Worm (Caenorhabditis elegans) whole organism, L4 larva: ENCODE results near the gene srx-38.
A peak's percentile ranks its signal among the peaks of the same experiment; 100 is the strongest.

Source experiments
- F26F4.8 ChIP-seq: fragments of 200-800 bp; sonication (Bioruptor generic); conservative IDR thresholded peaks from 2 replicates; pipeline ENCODE4 v1.3.6; 2022; ENCODE audit warnings: missing genetic modification characterization, missing compliant biosample characterization
- T20F7.1 ChIP-seq: fragments of 200-800 bp; sonication (Bioruptor generic); optimal IDR thresholded peaks from 2 replicates; lab custom pipeline; 2018; ENCODE audit warnings: mild to moderate bottlenecking, missing genetic modification characterization, missing compliant biosample characterization
- T26A8.4 ChIP-seq: fragments of 200-800 bp; sonication (Bioruptor generic); IDR thresholded peaks from 2 replicates; pipeline ENCODE4 v1.3.6; 2022; ENCODE audit warnings: missing genetic modification characterization, missing compliant biosample characterization
- Y105C5A.15 ChIP-seq: fragments of 200-800 bp; sonication (Bioruptor generic); IDR thresholded peaks from 2 replicates; pipeline ENCODE4 v1.3.6; 2022; ENCODE audit warnings: missing genetic modification characterization, missing compliant biosample characterization
- ZK546.5 ChIP-seq, 2 experiments: sonication (generic microtip); optimal IDR thresholded peaks; 2 replicates each; lab custom pipeline; 2017; ENCODE audit warnings: missing biosample characterization in 2 of 2, missing genetic modification characterization in 2 of 2
- ceh-20 ChIP-seq: fragments of 200-800 bp; sonication (Bioruptor generic); IDR thresholded peaks from 2 replicates; pipeline ENCODE4 v1.3.6; 2022; ENCODE audit warnings: missing genetic modification reagents, missing genetic modification characterization, missing compliant biosample characterization
- daf-12 ChIP-seq: fragments of 150-350 bp; optimal IDR thresholded peaks from 2 replicates; lab custom pipeline; 2014; ENCODE audit warnings: missing biosample characterization, missing genetic modification reagents, missing genetic modification characterization
- daf-16 ChIP-seq, 3 experiments: sonication (generic microtip); optimal IDR thresholded peaks; 2 replicates each; lab custom pipeline; 2016 to 2017; ENCODE audit warnings: missing genetic modification characterization in 3 of 3, missing genetic modification reagents in 3 of 3, mild to moderate bottlenecking in 2 of 3, missing compliant biosample characterization in 2 of 3, missing biosample characterization in 1 of 3, moderate library complexity in 1 of 3
- dmd-6 ChIP-seq: fragments of 200-800 bp; sonication (Bioruptor generic); IDR thresholded peaks from 2 replicates; pipeline ENCODE4 v1.3.6; 2022; ENCODE audit warnings: missing genetic modification reagents, missing genetic modification characterization, missing compliant biosample characterization
- dpl-1 ChIP-seq: fragments of 150-350 bp; optimal IDR thresholded peaks from 2 replicates; lab custom pipeline; 2014; ENCODE audit warnings: missing biosample characterization, missing genetic modification reagents, missing genetic modification characterization
- dve-1 ChIP-seq: sonication (generic microtip); optimal IDR thresholded peaks from 2 replicates; lab custom pipeline; 2017; ENCODE audit warnings: antibody characterized with exemption, mild to moderate bottlenecking, missing genetic modification characterization, missing compliant biosample characterization; ENCODE audit not compliant: insufficient read depth
- hif-1 ChIP-seq, 2 experiments: sonication (generic microtip); optimal IDR thresholded peaks; 2 replicates each; lab custom pipeline; 2016 to 2017; ENCODE audit warnings: missing compliant biosample characterization in 2 of 2, missing genetic modification characterization in 2 of 2, missing genetic modification reagents in 2 of 2, missing genotype in 2 of 2, mild to moderate bottlenecking in 1 of 2
- hlh-11 ChIP-seq: fragments of 200-800 bp; sonication (Bioruptor generic); optimal IDR thresholded peaks from 2 replicates; lab custom pipeline; 2018; ENCODE audit warnings: mild to moderate bottlenecking, missing genetic modification characterization, missing compliant biosample characterization
- jun-1 ChIP-seq: fragments of 150-350 bp; optimal IDR thresholded peaks from 2 replicates; lab custom pipeline; 2014; ENCODE audit warnings: missing biosample characterization, missing genetic modification reagents, missing genetic modification characterization
- lin-1 ChIP-seq: fragments of 200-800 bp; sonication (Bioruptor generic); IDR thresholded peaks from 2 replicates; pipeline ENCODE4 v1.3.6; 2022; ENCODE audit warnings: missing genetic modification reagents, missing genetic modification characterization, missing compliant biosample characterization
- lin-29 ChIP-seq: fragments of 200-800 bp; sonication (Bioruptor generic); IDR thresholded peaks from 2 replicates; pipeline ENCODE4 v1.3.6; 2022; ENCODE audit warnings: missing genetic modification reagents, missing genetic modification characterization, missing compliant biosample characterization
- lin-39 ChIP-seq: fragments of 150-350 bp; optimal IDR thresholded peaks from 2 replicates; lab custom pipeline; 2014; ENCODE audit warnings: missing biosample characterization, missing genetic modification reagents, missing genetic modification characterization
- lir-3 ChIP-seq: sonication (generic microtip); optimal IDR thresholded peaks from 2 replicates; lab custom pipeline; 2016; ENCODE audit warnings: mild to moderate bottlenecking, missing genetic modification characterization, missing compliant biosample characterization
- lsy-2 ChIP-seq, 2 experiments: fragments of 150-350 bp in 1 of 2; sonication (generic microtip) in 1 of 2; optimal IDR thresholded peaks; 2 replicates each; lab custom pipeline; 2014 to 2017; ENCODE audit warnings: missing biosample characterization in 2 of 2, missing genetic modification characterization in 2 of 2
- madf-5 ChIP-seq, 2 experiments: fragments of 200-800 bp; sonication (Bioruptor generic); IDR thresholded peaks; 2 replicates each; pipeline ENCODE4 v1.3.6; 2022; ENCODE audit warnings: missing compliant biosample characterization in 2 of 2, missing genetic modification characterization in 2 of 2
- mdt-29 ChIP-seq: fragments of 200-800 bp; sonication (Bioruptor generic); IDR thresholded peaks from 2 replicates; pipeline ENCODE4 v1.3.6; 2022; ENCODE audit warnings: missing genetic modification reagents, missing genetic modification characterization, missing compliant biosample characterization
- nhr-10 ChIP-seq: fragments of 150-350 bp; optimal IDR thresholded peaks from 2 replicates; lab custom pipeline; 2014; ENCODE audit warnings: missing biosample characterization, missing genetic modification characterization
- nhr-102 ChIP-seq: sonication (generic microtip); optimal IDR thresholded peaks from 2 replicates; lab custom pipeline; 2016; ENCODE audit warnings: mild to moderate bottlenecking, missing genetic modification characterization, moderate library complexity, missing compliant biosample characterization
- nhr-111 ChIP-seq: fragments of 200-800 bp; sonication (Bioruptor generic); optimal IDR thresholded peaks from 2 replicates; lab custom pipeline; 2018; ENCODE audit warnings: mild to moderate bottlenecking, missing genetic modification characterization, missing compliant biosample characterization
- nhr-25 ChIP-seq: sonication (generic microtip); optimal IDR thresholded peaks from 2 replicates; lab custom pipeline; 2017; ENCODE audit warnings: missing genetic modification characterization, mild to moderate bottlenecking, missing compliant biosample characterization, antibody characterized with exemption, moderate library complexity, borderline replicate concordance; ENCODE audit not compliant: insufficient read depth
- nhr-28 ChIP-seq: fragments of 150-350 bp; optimal IDR thresholded peaks from 2 replicates; lab custom pipeline; 2014; ENCODE audit warnings: missing biosample characterization, missing genetic modification characterization
- nhr-42 ChIP-seq: fragments of 200-800 bp; sonication (Bioruptor generic); IDR thresholded peaks from 2 replicates; pipeline ENCODE4 v1.3.6; 2022; ENCODE audit warnings: missing genetic modification characterization, missing compliant biosample characterization
- nhr-48 ChIP-seq: sonication (generic microtip); optimal IDR thresholded peaks from 2 replicates; lab custom pipeline; 2016; ENCODE audit warnings: mild to moderate bottlenecking, missing genetic modification characterization, missing compliant biosample characterization
- nhr-77 ChIP-seq: fragments of 150-350 bp; optimal IDR thresholded peaks from 2 replicates; lab custom pipeline; 2014; ENCODE audit warnings: missing biosample characterization, missing genetic modification characterization
- php-3 ChIP-seq: fragments of 200-800 bp; sonication (Bioruptor generic); IDR thresholded peaks from 2 replicates; pipeline ENCODE4 v1.3.6; 2022; ENCODE audit warnings: missing genetic modification reagents, missing genetic modification characterization, missing compliant biosample characterization
- pqm-1 ChIP-seq: sonication (generic microtip); optimal IDR thresholded peaks from 2 replicates; lab custom pipeline; 2017; ENCODE audit warnings: missing biosample characterization, missing genetic modification characterization
- sdz-12 ChIP-seq: fragments of 200-800 bp; sonication (Bioruptor generic); optimal IDR thresholded peaks from 2 replicates; lab custom pipeline; 2018; ENCODE audit warnings: mild to moderate bottlenecking, missing genetic modification characterization, missing compliant biosample characterization
- set-16 ChIP-seq: fragments of 200-800 bp; sonication (Bioruptor generic); IDR thresholded peaks from 2 replicates; pipeline ENCODE4 v1.3.6; 2022; ENCODE audit warnings: missing genetic modification reagents, missing genetic modification characterization, missing compliant biosample characterization
- spr-1 ChIP-seq: sonication (generic microtip); optimal IDR thresholded peaks from 2 replicates; lab custom pipeline; 2016; ENCODE audit warnings: mild to moderate bottlenecking, missing genetic modification characterization, missing compliant biosample characterization
- tra-1 ChIP-seq: fragments of 200-800 bp; sonication (Bioruptor generic); IDR thresholded peaks from 2 replicates; pipeline ENCODE4 v1.3.6; 2022; ENCODE audit warnings: missing genetic modification reagents, missing genetic modification characterization, missing compliant biosample characterization
- unc-62 ChIP-seq, 3 experiments: fragments of 150-350 bp in 1 of 3; sonication (generic microtip); optimal IDR thresholded peaks in 2 of 3; peaks in 1 of 3; 1 replicate in 1 of 3; 2 replicates in 2 of 3; lab custom pipeline; 2014 to 2017; ENCODE audit warnings: missing biosample characterization in 3 of 3, missing genetic modification characterization in 3 of 3, missing genetic modification reagents in 3 of 3, missing genotype in 1 of 3
- ztf-11 ChIP-seq: fragments of 150-350 bp; optimal IDR thresholded peaks from 2 replicates; lab custom pipeline; 2014; ENCODE audit warnings: missing biosample characterization, missing genetic modification characterization

The srx-38 gene

ce11 chrV:5198240-5198639, 42.8 kb upstream of the srx-38 start, which contains the start of gene Y47A7.2:
Gene Y47A7.2, minus strand, starts transcription at chrV:5198340.
- TF ChIP-seq nhr-25 (tag; lab: Kevin White, UChicago) (no peak), nhr-111 (no peak), madf-5 (GFP tag; IDR thresholded peaks at IDR 0.05; lab: Robert Waterston, UW) (no peak), lin-1 (GFP tag; lab: Robert Waterston, UW) (no peak), lir-3 (tag; lab: Kevin White, UChicago) (no peak)

- no peak for TF ChIP-seq T26A8.4 (GFP tag; lab: Robert Waterston, UW)
- TF ChIP-seq T20F7.1 (GFP tag; lab: Kevin White, UChicago), result no peak
- no peak for TF ChIP-seq hif-1 (tag; optimal IDR thresholded peaks at IDR 0.05; lab: Kevin White, UChicago)
- no peak for TF ChIP-seq lin-39 (tag; lab: Kevin White, UChicago)
- no peak for TF ChIP-seq Y105C5A.15
- no peak for TF ChIP-seq sdz-12
- no peak for TF ChIP-seq spr-1 (tag; lab: Kevin White, UChicago)
- TF ChIP-seq ZK546.5 (tag; optimal IDR thresholded peaks at IDR 0.05; lab: Kevin White, UChicago), result no peak
- TF ChIP-seq ztf-11 (tag; lab: Kevin White, UChicago), result no peak
- TF ChIP-seq, all 104 proteins: peak for 0
Observed at ce11 chrV:5194508-5194907, 39.1 kb upstream of the srx-38 start, which contains the start of gene abu-8. Gene abu-8, minus strand, starts transcription at chrV:5194608.

ce11 chrV:5192501-5192900, 37.1 kb upstream of the srx-38 start, which contains the start of gene C03A7.13:
Gene C03A7.13, minus strand, starts transcription at chrV:5192543.
- no peak for TF ChIP-seq Y105C5A.15
- peak; percentile 89 for TF ChIP-seq nhr-28
- TF ChIP-seq nhr-102 (tag; lab: Kevin White, UChicago), result peak; percentile 58
- peak; percentile 86 for TF ChIP-seq nhr-77 (tag; lab: Kevin White, UChicago)
- no peak for TF ChIP-seq ZK546.5 (tag; optimal IDR thresholded peaks at IDR 0.05; lab: Kevin White, UChicago)
- TF ChIP-seq daf-16 (GFP tag; optimal IDR thresholded peaks at IDR 0.05; lab: Kevin White, UChicago), result peak in 1 of 2 experiments; percentile 40
- peak; percentile 89 for TF ChIP-seq daf-16 (tag; optimal IDR thresholded peaks at IDR 0.05; lab: Kevin White, UChicago)
- peak; percentile 81 for TF ChIP-seq nhr-48 (tag; lab: Kevin White, UChicago)
- peak in 1 of 2 experiments; percentile 2 for TF ChIP-seq unc-62 (GFP tag; optimal IDR thresholded peaks at IDR 0.05 in 1 of 2; lab: Kevin White, UChicago)
- no peak for TF ChIP-seq unc-62 (tag; optimal IDR thresholded peaks at IDR 0.05; lab: Kevin White, UChicago)
- TF ChIP-seq pqm-1 (tag; lab: Kevin White, UChicago), result peak; percentile 78
- TF ChIP-seq tra-1 (GFP tag; lab: Robert Waterston, UW), result peak; percentile 59; the same call in 1 of the 2 replicates
- peak; percentile 92 for TF ChIP-seq dmd-6 (GFP tag; lab: Robert Waterston, UW)
- TF ChIP-seq lin-1 (GFP tag; lab: Robert Waterston, UW), result 0 out of 2 replicates have a peak, but pooled peaks have one; percentile 26
- TF ChIP-seq nhr-10, result no peak
- peak; percentile 93 for TF ChIP-seq dve-1
- TF ChIP-seq php-3 (GFP tag; lab: Robert Waterston, UW), result peak; percentile 90
- no peak for TF ChIP-seq F26F4.8 (GFP tag; lab: Robert Waterston, UW)
- 0 out of 2 replicates have a peak, but pooled peaks have one; percentile 20 for TF ChIP-seq ceh-20 (GFP tag; lab: Robert Waterston, UW)
- peak; percentile 77 for TF ChIP-seq hlh-11 (tag; lab: Kevin White, UChicago)

- TF ChIP-seq dpl-1 (GFP tag; lab: Kevin White, UChicago) (no peak), Y105C5A.15 (no peak), daf-12 (tag; lab: Kevin White, UChicago) (no peak), php-3 (GFP tag; lab: Robert Waterston, UW) (no peak), ZK546.5 (tag; optimal IDR thresholded peaks at IDR 0.05; lab: Kevin White, UChicago) (no peak), jun-1 (no peak), set-16 (GFP tag; lab: Robert Waterston, UW) (no peak), lin-29 (GFP tag; lab: Robert Waterston, UW) (no peak), hif-1 (tag; optimal IDR thresholded peaks at IDR 0.05; lab: Kevin White, UChicago) (no peak), nhr-42 (GFP tag; lab: Robert Waterston, UW) (no peak), lsy-2 (tag; optimal IDR thresholded peaks at IDR 0.05; lab: Kevin White, UChicago) (no peak), tra-1 (GFP tag; lab: Robert Waterston, UW) (no peak), dmd-6 (GFP tag; lab: Robert Waterston, UW) (no peak), mdt-29 (GFP tag; lab: Robert Waterston, UW) (no peak), T20F7.1 (GFP tag; lab: Kevin White, UChicago) (no peak)
Observed at ce11 chrV:5181612-5182011, 26.2 kb upstream of the srx-38 start, which contains the start of gene C03A7.2. Gene C03A7.2, plus strand, starts transcription at chrV:5181912.
